Worm (Caenorhabditis elegans) whole organism, late embryonic: ENCODE results near the gene ehs-1.

Source experiments
- ceh-18 ChIP-seq: sonication (generic microtip); optimal IDR thresholded peaks from 2 replicates; lab custom pipeline; 2016; ENCODE audit warnings: missing genetic modification characterization, missing compliant biosample characterization
- hlh-8 ChIP-seq: sonication (generic microtip); optimal IDR thresholded peaks from 2 replicates; lab custom pipeline; 2016; ENCODE audit warnings: missing genotype, missing genetic modification characterization, missing compliant biosample characterization

DNA sequence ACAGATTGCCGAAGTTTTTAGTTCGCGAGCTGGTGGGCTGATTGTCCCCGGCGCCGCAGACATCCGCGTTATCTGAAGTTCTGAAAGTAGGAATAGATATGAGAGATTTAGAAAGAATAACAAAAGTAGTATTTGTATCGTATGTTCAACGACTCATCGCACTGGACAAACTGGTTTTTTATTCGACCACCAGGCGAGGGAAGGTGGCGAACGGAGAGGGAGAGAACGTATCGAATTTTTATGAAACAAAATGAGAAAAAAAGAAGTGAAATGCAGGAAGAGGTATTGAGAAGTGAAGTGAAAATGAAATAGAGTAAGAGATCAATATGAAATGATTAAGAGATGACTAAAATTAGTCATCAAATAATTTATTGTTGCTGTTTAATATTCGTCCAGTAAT is 6.9 kb downstream of the ehs-1 start, which contains the start of gene tbc-2:
- TF ChIP-seq hlh-8 (tag; lab: Kevin White, UChicago) (no peak), ceh-18 (tag; lab: Kevin White, UChicago) (no peak)
